Worm (Caenorhabditis elegans) whole organism, mixed stage, embryonic: ENCODE results near the gene srx-86.

Experiments
- ces-1 ChIP-seq: fragments of 150-350 bp; optimal IDR thresholded peaks from 2 replicates; lab custom pipeline; 2014; ENCODE audit warnings: missing biosample characterization, missing genetic modification reagents, missing genetic modification characterization
- cnd-1 ChIP-seq: fragments of 200-800 bp; sonication (Bioruptor generic); optimal IDR thresholded peaks from 2 replicates; lab custom pipeline; 2018; ENCODE audit warnings: mild to moderate bottlenecking, missing genetic modification characterization, missing compliant biosample characterization
- drap-1 ChIP-seq: fragments of 200-800 bp; sonication (Bioruptor generic); optimal IDR thresholded peaks from 3 replicates; lab custom pipeline; 2018; ENCODE audit warnings: mild to moderate bottlenecking, missing genetic modification characterization, missing compliant biosample characterization
- elt-3 ChIP-seq: fragments of 150-350 bp; optimal IDR thresholded peaks from 2 replicates; lab custom pipeline; 2014; ENCODE audit warnings: missing biosample characterization, missing genetic modification characterization
- lin-32 ChIP-seq: fragments of 200-800 bp; sonication (Bioruptor generic); optimal IDR thresholded peaks from 2 replicates; lab custom pipeline; 2018; ENCODE audit warnings: mild to moderate bottlenecking, missing genetic modification characterization, missing compliant biosample characterization
- lsy-2 ChIP-seq: fragments of 150-350 bp; optimal IDR thresholded peaks from 2 replicates; lab custom pipeline; 2014; ENCODE audit warnings: missing biosample characterization, missing genetic modification characterization
- mab-5 ChIP-seq: fragments of 150-350 bp; optimal IDR thresholded peaks from 2 replicates; lab custom pipeline; 2014; ENCODE audit warnings: missing biosample characterization, missing genetic modification characterization
- mep-1 ChIP-seq: fragments of 150-350 bp; optimal IDR thresholded peaks from 2 replicates; lab custom pipeline; 2017; ENCODE audit warnings: missing biosample characterization, missing genetic modification reagents, missing genetic modification characterization, inconsistent platforms
- nhr-76 ChIP-seq: sonication (generic microtip); optimal IDR thresholded peaks from 2 replicates; lab custom pipeline; 2017; ENCODE audit warnings: missing biosample characterization, missing genetic modification characterization
- snpc-4 ChIP-seq: fragments of 150-350 bp; optimal IDR thresholded peaks from 2 replicates; lab custom pipeline; 2014; ENCODE audit warnings: missing biosample characterization, missing genetic modification characterization
- unc-62 ChIP-seq: fragments of 150-350 bp; optimal IDR thresholded peaks from 2 replicates; lab custom pipeline; 2014; ENCODE audit warnings: missing biosample characterization, missing genetic modification reagents, missing genetic modification characterization
- ztf-11 ChIP-seq: fragments of 150-350 bp; optimal IDR thresholded peaks from 2 replicates; lab custom pipeline; 2014; ENCODE audit warnings: missing biosample characterization, missing genetic modification characterization

ce11 chrV:11531831-11532534 lies 30.8 kb upstream of the srx-86 start:
- TF ChIP-seq elt-3 (no peak), ztf-11 (tag; lab: Kevin White, UChicago) (no peak), snpc-4 (no peak), unc-62 (GFP tag; lab: Kevin White, UChicago) (peak; percentile 58), lin-32 (GFP tag; lab: Kevin White, UChicago) (no peak), nhr-76 (no peak), ces-1 (GFP tag; lab: Kevin White, UChicago) (no peak), mab-5 (tag; lab: Kevin White, UChicago) (no peak), drap-1 (GFP tag; lab: Kevin White, UChicago) (no peak), cnd-1 (tag; lab: Kevin White, UChicago) (no peak), mep-1 (tag; lab: Kevin White, UChicago) (no peak), lsy-2 (tag; lab: Kevin White, UChicago) (no peak)
